Worm (Caenorhabditis elegans) whole organism, L4/young adult: ENCODE measurements around the gene Y24D9A.6.

Source experiments
- W03F9.2 ChIP-seq: fragments of 150-350 bp; optimal IDR thresholded peaks from 2 replicates; lab custom pipeline; 2014; ENCODE audit warnings: missing biosample characterization, missing genetic modification characterization
- dao-5 ChIP-seq: sonication (generic microtip); optimal IDR thresholded peaks from 2 replicates; lab custom pipeline; 2016; ENCODE audit warnings: missing genotype, missing genetic modification characterization, moderate library complexity, missing compliant biosample characterization
- him-1 ChIP-seq: sonication (generic microtip); optimal IDR thresholded peaks from 2 replicates; lab custom pipeline; 2016; ENCODE audit warnings: missing genotype, missing genetic modification reagents, missing genetic modification characterization, missing compliant biosample characterization

The Y24D9A.6 gene

DNA sequence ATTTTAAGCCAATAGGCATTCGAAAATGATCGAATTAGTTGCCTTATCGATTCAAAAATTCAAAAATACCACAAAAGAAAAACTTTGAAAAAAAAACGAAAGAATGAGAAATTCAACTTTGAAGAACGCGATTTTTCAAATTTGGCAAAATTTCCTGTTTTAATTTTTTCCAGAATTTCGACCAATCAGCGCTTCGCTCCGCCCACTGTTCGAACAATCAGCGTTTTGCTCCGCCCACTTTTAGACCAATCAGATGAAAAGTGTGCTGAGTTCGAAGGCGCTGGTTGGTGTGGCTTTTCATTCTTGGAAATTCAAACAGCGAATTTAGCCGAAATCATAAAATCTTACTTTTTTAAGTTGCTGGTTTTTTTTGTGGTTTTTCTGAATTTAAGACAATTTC is 2.6 kb downstream of the Y24D9A.6 start:
- TF ChIP-seq W03F9.2 (no peak), him-1 (no peak), dao-5 (tag; lab: Kevin White, UChicago) (no peak)

DNA sequence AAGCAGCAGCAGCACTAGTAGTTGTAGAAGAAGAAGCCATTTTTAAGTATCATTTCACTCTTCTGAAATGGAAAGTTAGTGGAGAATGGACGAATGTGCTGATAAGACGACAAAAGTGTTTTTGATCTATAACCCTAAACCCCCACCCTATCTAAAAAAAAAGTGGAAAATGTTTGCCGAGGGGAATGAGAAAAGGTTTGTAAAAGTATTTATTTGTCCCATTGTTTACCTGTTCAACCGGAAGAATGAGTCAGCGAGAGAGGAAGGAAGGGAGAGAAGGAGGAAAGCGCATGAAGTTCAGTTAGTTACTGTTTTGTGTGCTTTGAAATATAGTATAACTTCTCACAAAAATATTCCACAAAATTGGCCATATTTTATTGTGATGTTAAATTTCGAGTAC is 3.1 kb downstream of the Y24D9A.6 start:
- no peak for TF ChIP-seq him-1
- TF ChIP-seq dao-5 (tag; lab: Kevin White, UChicago), result no peak
- TF ChIP-seq W03F9.2, result no peak

DNA sequence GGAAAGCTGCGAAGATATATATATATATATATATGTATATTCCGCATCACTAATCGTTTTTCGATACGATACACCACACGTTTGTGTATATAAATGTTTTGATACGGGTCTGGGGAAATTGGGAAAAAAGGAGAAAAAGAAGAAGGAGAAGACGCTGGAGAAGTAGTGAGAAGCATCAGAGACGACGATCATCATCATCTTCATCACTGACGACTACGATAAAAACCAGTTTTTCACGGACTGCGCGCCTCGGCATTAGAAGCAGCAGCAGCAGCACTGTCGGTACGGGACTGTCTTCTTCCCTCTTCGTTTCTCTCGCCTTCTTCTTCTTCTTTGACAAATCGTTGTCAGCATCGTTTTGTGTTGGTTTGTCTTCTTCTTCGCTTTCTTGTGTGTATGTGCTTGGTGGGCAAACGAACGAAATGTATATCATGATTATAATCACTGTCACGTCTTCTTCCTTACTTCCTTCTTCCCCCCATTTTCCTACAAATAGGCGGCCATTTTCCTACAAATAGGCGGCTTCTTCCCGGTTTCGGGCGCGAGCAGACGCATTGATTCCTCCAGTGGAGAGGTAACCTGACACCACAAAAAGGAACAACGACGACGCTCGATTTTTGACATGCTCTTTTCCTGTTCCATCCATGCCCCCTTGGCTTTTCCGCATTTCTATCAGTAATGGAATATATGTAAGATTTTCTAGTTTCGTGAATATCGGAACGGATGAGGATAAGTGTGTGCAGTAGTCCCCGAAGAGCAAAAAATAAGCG is 4.0 kb downstream of the Y24D9A.6 start:
- no peak for TF ChIP-seq dao-5 (tag; lab: Kevin White, UChicago)
- TF ChIP-seq him-1, result no peak
- no peak for TF ChIP-seq W03F9.2

DNA sequence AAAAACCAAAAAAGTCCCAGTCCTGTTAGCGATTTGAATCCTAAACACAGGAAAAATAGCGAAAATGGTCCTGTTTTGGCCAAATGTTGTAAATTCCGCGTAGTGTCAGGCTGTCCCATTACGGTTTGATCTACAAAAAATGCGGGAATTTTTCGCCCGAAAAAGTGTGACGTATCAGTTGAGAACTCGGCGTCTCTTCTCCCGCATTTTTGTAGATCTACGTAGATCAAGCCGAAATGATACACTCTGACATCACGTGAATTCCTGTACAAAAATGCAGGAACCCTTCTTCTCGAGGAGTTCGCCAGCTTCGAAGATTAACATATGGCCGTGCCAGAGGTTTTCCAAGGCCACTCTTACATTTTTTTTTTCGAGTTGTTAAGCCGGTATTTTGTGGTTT is 4.6 kb downstream of the Y24D9A.6 start:
- TF ChIP-seq him-1 (no peak), W03F9.2 (no peak), dao-5 (tag; lab: Kevin White, UChicago) (no peak)

DNA sequence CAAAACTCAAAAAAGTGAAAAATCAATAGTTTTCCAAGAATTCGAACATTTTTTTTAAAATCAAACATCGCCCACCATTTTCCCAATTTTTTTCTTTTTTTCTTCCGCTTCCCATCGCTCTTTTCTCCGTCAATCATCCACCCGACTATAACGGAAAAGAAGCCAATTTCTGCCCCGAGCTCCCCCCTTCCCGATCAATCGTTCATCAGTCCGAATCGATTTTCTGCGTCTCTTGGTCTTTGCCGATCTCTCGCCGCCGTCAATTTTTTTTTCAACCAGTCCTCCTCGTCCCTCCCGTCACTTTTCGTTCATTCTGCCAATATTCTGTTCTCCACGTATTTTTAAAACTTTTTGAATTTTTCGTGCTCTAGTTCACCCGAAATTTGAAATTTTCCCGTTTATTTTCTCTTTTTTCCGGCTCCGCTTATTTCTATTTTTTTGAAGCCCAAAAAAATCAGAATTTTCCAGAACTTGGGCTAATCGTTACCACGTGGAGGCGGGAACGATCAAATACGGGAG is 6.2 kb downstream of the Y24D9A.6 start, which contains the start of gene ell-1:
Gene ell-1 (plus strand): TSS at position 469 of the 519 bp plus-strand sequence.
- TF ChIP-seq him-1, result no peak
- no peak for TF ChIP-seq W03F9.2
- no peak for TF ChIP-seq dao-5 (tag; lab: Kevin White, UChicago)

DNA sequence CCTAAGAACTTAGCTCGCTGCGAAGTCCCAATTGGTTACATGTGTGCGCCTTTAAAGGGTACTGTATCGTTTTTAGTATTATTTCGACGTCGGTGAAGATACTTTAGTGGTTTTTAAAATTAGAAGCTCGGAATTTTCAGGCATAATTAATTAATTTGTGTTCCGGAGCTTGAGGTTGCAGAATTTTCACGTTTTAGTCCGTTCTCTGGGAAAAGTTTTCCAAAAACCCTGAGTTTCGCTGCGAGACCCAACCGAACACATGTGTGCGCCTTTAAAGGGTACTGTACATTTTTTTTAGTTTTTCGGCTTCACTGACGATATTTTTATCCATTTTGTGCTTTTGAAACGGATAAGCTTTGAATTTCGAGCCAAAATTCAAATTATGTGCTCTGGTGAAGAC is 6.7 kb downstream of the Y24D9A.6 start:
- TF ChIP-seq W03F9.2, result peak; percentile 29
- no peak for TF ChIP-seq dao-5 (tag; lab: Kevin White, UChicago)
- TF ChIP-seq him-1, result no peak

DNA sequence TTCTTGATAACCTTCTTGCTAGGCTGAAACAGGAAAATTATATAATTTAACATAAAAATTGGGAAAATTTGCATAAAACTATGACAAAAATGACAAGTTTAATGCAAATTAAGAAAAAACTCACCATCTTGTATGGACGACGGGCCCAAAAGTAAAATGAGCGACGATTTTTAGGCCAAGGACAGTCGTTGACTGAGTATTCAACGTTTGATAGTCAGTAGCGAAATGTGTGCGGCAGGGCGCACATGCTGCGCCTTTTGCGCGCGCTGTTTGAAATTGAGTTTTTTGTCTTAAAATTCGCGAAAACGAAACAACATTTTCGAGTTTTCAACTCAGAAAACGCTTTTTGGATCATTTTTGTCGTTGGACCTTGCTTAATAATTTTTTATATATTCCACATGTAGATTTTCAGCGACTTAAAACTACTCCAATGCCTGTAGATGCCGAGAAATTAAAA is 9.7 kb downstream of the Y24D9A.6 start, which contains the start of the genes rpl-7A and set-21:
Gene rpl-7A (minus strand): TSS at position 153 of the 457 bp plus-strand sequence.
Gene set-21 (plus strand): TSS at position 407 of the 457 bp plus-strand sequence.
- TF ChIP-seq dao-5 (tag; lab: Kevin White, UChicago) (no peak), W03F9.2 (peak; percentile 79), him-1 (peak; percentile 73)

DNA sequence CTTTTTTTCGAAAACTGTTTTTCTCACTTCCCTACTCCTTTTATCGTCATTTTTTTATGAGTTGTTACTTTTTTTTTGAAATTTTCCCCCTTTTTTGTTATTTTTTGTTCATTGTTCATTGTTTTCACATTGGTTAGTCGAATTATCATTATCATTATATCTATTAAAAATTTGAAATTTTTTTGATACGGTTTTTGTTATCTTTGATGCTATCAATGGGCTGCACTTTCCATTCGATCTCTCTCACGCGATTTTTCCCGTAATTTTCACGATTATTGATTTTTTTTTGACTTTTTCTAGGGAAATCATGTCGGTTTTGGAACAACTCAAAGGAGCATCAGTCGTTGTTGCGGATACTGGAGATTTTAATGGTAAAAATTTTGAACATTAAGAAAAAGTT is 13.8 kb downstream of the Y24D9A.6 start, which contains the start of gene tald-1:
Gene tald-1 (plus strand): TSS at position 301 of the 400 bp plus-strand sequence.
- TF ChIP-seq W03F9.2, result no peak
- TF ChIP-seq dao-5 (tag; lab: Kevin White, UChicago), result no peak
- no peak for TF ChIP-seq him-1

DNA sequence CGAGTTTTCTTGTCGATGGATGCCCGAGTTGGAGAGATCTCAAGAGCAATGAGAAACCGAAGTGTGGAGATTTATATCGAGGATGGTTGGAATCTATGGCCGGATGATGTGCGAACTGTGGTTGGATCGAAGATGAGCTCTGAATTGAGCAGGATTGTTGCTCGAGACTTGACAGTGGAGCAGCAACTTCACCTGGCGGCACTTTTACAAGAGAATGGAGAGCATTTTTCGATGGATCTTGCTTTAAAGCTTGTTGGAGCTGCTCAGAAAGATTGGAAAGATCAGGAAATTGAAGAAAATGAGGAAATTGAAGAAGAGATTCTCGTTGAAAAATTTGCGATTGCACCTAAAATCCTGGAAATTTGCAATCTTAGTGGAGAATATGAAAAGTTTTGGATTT is 31.1 kb downstream of the Y24D9A.6 start:
- TF ChIP-seq dao-5 (tag; lab: Kevin White, UChicago) (no peak), him-1 (no peak), W03F9.2 (no peak)

DNA sequence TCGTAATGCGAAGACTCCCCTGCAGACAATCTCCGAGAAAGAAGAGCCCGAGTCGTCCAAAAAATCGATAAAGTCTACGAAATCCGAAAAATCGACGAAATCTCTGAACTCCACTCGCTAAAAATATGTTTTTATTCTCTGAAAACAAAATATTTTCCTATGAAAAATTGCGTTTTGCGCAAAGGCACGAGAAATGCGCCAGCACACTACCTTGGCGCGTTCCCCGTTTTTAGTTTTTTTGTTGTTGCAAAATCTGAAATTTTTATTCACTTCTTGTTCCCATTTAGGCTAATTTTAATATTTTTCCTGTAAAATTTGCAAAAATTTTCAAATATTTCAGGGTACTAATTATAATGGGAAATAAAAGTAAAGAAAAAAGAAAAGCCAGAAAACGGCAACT is 39.7 kb downstream of the Y24D9A.6 start, which contains the start of gene F55F10.1:
Gene F55F10.1 (plus strand): TSS at position 341 of the 400 bp plus-strand sequence.
- TF ChIP-seq dao-5 (tag; lab: Kevin White, UChicago) (no peak), W03F9.2 (peak; percentile 67), him-1 (no peak)

DNA sequence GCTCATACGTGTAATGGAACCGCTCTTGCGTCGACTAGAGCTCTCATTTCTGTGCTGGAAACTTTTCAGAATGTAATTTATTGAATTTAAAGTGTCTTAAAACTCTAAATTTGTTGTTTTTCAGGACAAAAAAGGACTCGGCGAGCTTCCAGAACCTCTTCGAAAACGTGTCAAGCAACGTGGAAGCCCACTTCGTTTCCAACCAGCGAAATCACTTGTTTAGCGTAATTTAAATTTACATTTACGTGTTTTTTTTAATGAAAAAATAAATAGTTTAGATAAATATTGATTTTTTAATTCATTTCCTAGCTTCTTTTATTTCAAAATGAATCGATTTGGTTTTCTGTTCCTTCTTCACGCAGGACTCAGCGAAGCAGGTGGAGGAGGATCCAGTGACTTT is 40.5 kb downstream of the Y24D9A.6 start, which contains the start of gene F55F10.3:
Gene F55F10.3 (plus strand): TSS at position 301 of the 400 bp plus-strand sequence.
- no peak for TF ChIP-seq dao-5 (tag; lab: Kevin White, UChicago)
- no peak for TF ChIP-seq him-1
- TF ChIP-seq W03F9.2, result no peak

DNA sequence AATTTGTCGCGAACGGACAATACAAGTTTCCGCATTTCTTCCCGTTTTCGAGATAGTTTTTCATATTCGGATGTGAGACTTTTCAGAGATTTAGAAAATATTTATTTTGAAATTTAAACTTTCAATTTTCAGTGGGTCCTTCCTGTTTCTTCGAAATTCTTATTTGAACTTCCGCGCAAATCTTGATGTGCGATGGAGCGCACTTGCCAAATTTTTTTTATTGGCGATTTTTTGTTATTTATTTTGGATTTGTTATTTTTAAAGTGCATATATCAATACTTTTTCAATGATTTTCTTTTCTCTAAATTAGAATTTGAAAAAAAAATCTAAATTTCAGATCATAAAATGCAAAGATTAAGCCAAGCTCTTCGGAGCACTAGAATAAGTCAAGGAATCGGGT is 42.9 kb downstream of the Y24D9A.6 start, which contains the start of gene sars-2:
Gene sars-2 (plus strand): TSS at position 341 of the 400 bp plus-strand sequence.
- TF ChIP-seq dao-5 (tag; lab: Kevin White, UChicago) (no peak), W03F9.2 (no peak), him-1 (no peak)

DNA sequence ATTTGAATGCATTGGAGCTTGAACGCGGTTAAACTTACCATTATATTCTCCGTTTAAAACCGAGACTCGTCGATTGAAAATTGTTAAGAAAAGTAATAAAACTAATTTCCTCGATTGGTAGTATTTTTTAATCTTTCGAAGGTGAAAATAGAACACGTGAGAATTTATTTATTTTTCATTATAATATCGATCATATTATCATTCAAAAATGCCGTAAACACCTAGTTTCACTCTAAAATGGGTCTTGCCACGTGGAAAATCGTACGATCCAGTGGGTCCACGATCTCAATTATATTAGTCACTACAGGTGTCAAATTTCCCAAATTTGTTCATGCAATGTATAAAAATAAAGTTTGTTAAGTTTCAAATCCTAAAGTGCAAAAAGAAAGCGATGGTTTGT is 43.3 kb downstream of the Y24D9A.6 start, which contains the start of gene W03B1.9:
Gene W03B1.9 (minus strand): TSS at position 101 of the 400 bp plus-strand sequence.
- TF ChIP-seq W03F9.2, result no peak
- TF ChIP-seq him-1, result no peak
- no peak for TF ChIP-seq dao-5 (tag; lab: Kevin White, UChicago)
